Worm (Caenorhabditis elegans) whole organism, young adult: ENCODE data around the gene F45B8.5.

ENCODE experiments used
- B0336.3 ChIP-seq: fragments of 200-800 bp; sonication (Bioruptor generic); IDR thresholded peaks from 2 replicates; pipeline ENCODE4 v1.3.6; 2022; ENCODE audit warnings: missing genetic modification characterization, missing compliant biosample characterization
- Y56A3A.18 ChIP-seq: fragments of 200-800 bp; sonication (Bioruptor generic); IDR thresholded peaks from 2 replicates; pipeline ENCODE4 v1.3.6; 2022; ENCODE audit warnings: missing genetic modification reagents, missing genetic modification characterization, missing compliant biosample characterization
- aptf-3 ChIP-seq: fragments of 200-800 bp; sonication (Bioruptor generic); IDR thresholded peaks from 2 replicates; pipeline ENCODE4 v1.3.6; 2022; ENCODE audit warnings: missing genetic modification characterization, missing compliant biosample characterization
- ccch-3 ChIP-seq: fragments of 200-800 bp; sonication (Bioruptor generic); optimal IDR thresholded peaks from 2 replicates; lab custom pipeline; 2018; ENCODE audit warnings: mild to moderate bottlenecking, missing genetic modification characterization, missing compliant biosample characterization
- ceh-58 ChIP-seq: fragments of 200-800 bp; sonication (Bioruptor generic); IDR thresholded peaks from 2 replicates; pipeline ENCODE4 v1.3.6; 2022; ENCODE audit warnings: missing genetic modification characterization, missing compliant biosample characterization
- pha-4 ChIP-seq: fragments of 150-350 bp; sonication (generic microtip); optimal IDR thresholded peaks from 2 replicates; lab custom pipeline; 2014; ENCODE audit warnings: missing biosample characterization, missing genetic modification reagents, missing genetic modification characterization
- snpc-4 ChIP-seq, 5 experiments: fragments of 150-350 bp in 1 of 5; sonication (generic microtip) in 4 of 5; optimal IDR thresholded peaks; 2 replicates each; lab custom pipeline; 2014 to 2018; ENCODE audit warnings: missing genetic modification characterization in 5 of 5, missing biosample characterization in 3 of 5, antibody characterized with exemption in 2 of 5, mild to moderate bottlenecking in 2 of 5, missing compliant biosample characterization in 2 of 5, missing genotype in 2 of 5, moderate library complexity in 2 of 5, missing genetic modification reagents in 1 of 5

DNA sequence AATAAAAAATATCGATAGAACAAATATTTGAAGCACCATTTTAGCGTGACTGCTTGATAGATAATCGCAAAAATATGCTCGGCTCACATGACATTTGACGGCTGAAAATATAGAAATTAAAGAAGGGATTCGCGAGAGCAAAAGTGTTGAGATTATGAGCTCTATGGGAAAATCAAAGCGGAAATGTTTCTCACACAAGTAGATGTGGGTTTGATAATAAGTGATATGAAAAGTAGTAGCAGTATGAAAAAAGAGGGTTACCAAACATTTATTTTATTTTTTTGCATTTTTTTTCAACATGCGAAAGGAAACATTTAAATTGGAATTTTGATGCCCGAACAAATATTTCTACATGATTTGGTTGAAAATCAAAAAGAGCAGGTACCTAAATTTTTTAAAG, 25.4 kb downstream of the F45B8.5 start, which contains the start of gene iglr-1:
- TF ChIP-seq pha-4 (tag; lab: Kevin White, UChicago) (no peak), snpc-4 (GFP tag; optimal IDR thresholded peaks at IDR 0.05; lab: Kevin White, UChicago) (no peak), snpc-4 (tag; optimal IDR thresholded peaks at IDR 0.05; lab: Kevin White, UChicago) (no peak), ccch-3 (GFP tag; lab: Kevin White, UChicago) (no peak), Y56A3A.18 (GFP tag; lab: Robert Waterston, UW) (no peak), aptf-3 (GFP tag; lab: Robert Waterston, UW) (no peak), ceh-58 (GFP tag; lab: Robert Waterston, UW) (no peak), B0336.3 (GFP tag; lab: Robert Waterston, UW) (no peak)
